Worm (Caenorhabditis elegans) whole organism, young adult: ENCODE measurements around the gene ZK637.15.

Experiments used
- B0019.2 ChIP-seq: fragments of 200-800 bp; sonication (Bioruptor generic); conservative IDR thresholded peaks from 2 replicates; pipeline ENCODE4 v1.3.6; 2022; ENCODE audit warnings: missing genetic modification reagents, missing genetic modification characterization, missing compliant biosample characterization
- C06A6.2 ChIP-seq: fragments of 200-800 bp; sonication (Bioruptor generic); conservative IDR thresholded peaks from 2 replicates; pipeline ENCODE4 v1.3.6; 2022; ENCODE audit warnings: missing genetic modification characterization, missing compliant biosample characterization
- D2030.7 ChIP-seq: fragments of 200-800 bp; sonication (Bioruptor generic); IDR thresholded peaks from 2 replicates; pipeline ENCODE4 v1.3.6; 2022; ENCODE audit warnings: missing genetic modification reagents, missing genetic modification characterization, missing compliant biosample characterization
- F10E7.11 ChIP-seq: sonication (generic microtip); optimal IDR thresholded peaks from 2 replicates; lab custom pipeline; 2017; ENCODE audit warnings: mild to moderate bottlenecking, missing genetic modification characterization, moderate library complexity, missing compliant biosample characterization
- F33H1.4 ChIP-seq: fragments of 200-800 bp; sonication (Bioruptor generic); IDR thresholded peaks from 2 replicates; pipeline ENCODE4 v1.3.6; 2022; ENCODE audit warnings: missing genetic modification reagents, missing genetic modification characterization, missing compliant biosample characterization
- F39B2.1 ChIP-seq: fragments of 200-800 bp; sonication (Bioruptor generic); IDR thresholded peaks from 2 replicates; pipeline ENCODE4 v1.3.6; 2022; ENCODE audit warnings: missing genetic modification reagents, missing genetic modification characterization, missing compliant biosample characterization
- F49E8.2 ChIP-seq: sonication (generic microtip); optimal IDR thresholded peaks from 3 replicates; lab custom pipeline; 2017; ENCODE audit warnings: missing genetic modification characterization, mild to moderate bottlenecking, missing compliant biosample characterization, antibody characterized with exemption, moderate library complexity; ENCODE audit not compliant: insufficient read depth
- F57A8.1 ChIP-seq: fragments of 200-800 bp; sonication (Bioruptor generic); optimal IDR thresholded peaks from 2 replicates; lab custom pipeline; 2018; ENCODE audit warnings: mild to moderate bottlenecking, missing genetic modification characterization, moderate library complexity, missing compliant biosample characterization
- T07F8.4 ChIP-seq: sonication (generic microtip); optimal IDR thresholded peaks from 2 replicates; lab custom pipeline; 2016; ENCODE audit warnings: mild to moderate bottlenecking, missing genetic modification characterization, moderate library complexity, missing compliant biosample characterization
- Y53F4B.3 ChIP-seq: fragments of 200-800 bp; sonication (Bioruptor generic); IDR thresholded peaks from 2 replicates; pipeline ENCODE4 v1.3.6; 2022; ENCODE audit warnings: missing genetic modification reagents, missing genetic modification characterization, missing compliant biosample characterization
- Y67H2A.10 ChIP-seq: fragments of 200-800 bp; sonication (Bioruptor generic); conservative IDR thresholded peaks from 2 replicates; pipeline ENCODE4 v1.3.6; 2022; ENCODE audit warnings: missing genetic modification reagents, missing genetic modification characterization, missing compliant biosample characterization
- Y79H2A.3 ChIP-seq: fragments of 200-800 bp; sonication (Bioruptor generic); conservative IDR thresholded peaks from 2 replicates; pipeline ENCODE4 v1.3.6; 2022; ENCODE audit warnings: missing genetic modification reagents, missing genetic modification characterization, missing compliant biosample characterization
- Y95B8A.8 ChIP-seq: fragments of 200-800 bp; sonication (Bioruptor generic); IDR thresholded peaks from 2 replicates; pipeline ENCODE4 v1.3.6; 2022; ENCODE audit warnings: missing genetic modification reagents, missing genetic modification characterization, missing compliant biosample characterization
- aptf-2 ChIP-seq: fragments of 200-800 bp; sonication (Bioruptor generic); conservative IDR thresholded peaks from 2 replicates; pipeline ENCODE4 v1.3.6; 2022; ENCODE audit warnings: missing genetic modification reagents, missing genetic modification characterization, missing compliant biosample characterization
- athp-1 ChIP-seq: sonication (generic microtip); optimal IDR thresholded peaks from 2 replicates; lab custom pipeline; 2017; ENCODE audit warnings: mild to moderate bottlenecking, missing genetic modification characterization, missing compliant biosample characterization
- attf-5 ChIP-seq: fragments of 200-800 bp; sonication (Bioruptor generic); optimal IDR thresholded peaks from 2 replicates; lab custom pipeline; 2018; ENCODE audit warnings: mild to moderate bottlenecking, missing genetic modification characterization, missing compliant biosample characterization
- ceh-100 ChIP-seq: fragments of 200-800 bp; sonication (Bioruptor generic); IDR thresholded peaks from 2 replicates; pipeline ENCODE4 v1.3.6; 2022; ENCODE audit warnings: missing genetic modification reagents, missing genetic modification characterization, missing compliant biosample characterization
- die-1 ChIP-seq: sonication (generic microtip); optimal IDR thresholded peaks from 2 replicates; lab custom pipeline; 2016; ENCODE audit warnings: missing genotype, mild to moderate bottlenecking, missing genetic modification characterization, missing compliant biosample characterization
- dox-1 ChIP-seq: fragments of 200-800 bp; sonication (Bioruptor generic); IDR thresholded peaks from 2 replicates; pipeline ENCODE4 v1.3.6; 2022; ENCODE audit warnings: missing genetic modification reagents, missing genetic modification characterization, missing compliant biosample characterization
- dpl-1 ChIP-seq: fragments of 150-350 bp; optimal IDR thresholded peaks from 2 replicates; lab custom pipeline; 2014; ENCODE audit warnings: missing biosample characterization, missing genetic modification reagents, missing genetic modification characterization
- efl-1 ChIP-seq: fragments of 150-350 bp; optimal IDR thresholded peaks from 2 replicates; lab custom pipeline; 2014; ENCODE audit warnings: missing biosample characterization, missing genetic modification reagents, missing genetic modification characterization
- ekl-4 ChIP-seq: fragments of 200-800 bp; sonication (Bioruptor generic); IDR thresholded peaks from 2 replicates; pipeline ENCODE4 v1.3.6; 2022; ENCODE audit warnings: missing genetic modification reagents, missing genetic modification characterization, missing compliant biosample characterization
- ets-4 ChIP-seq: fragments of 200-800 bp; sonication (Bioruptor generic); optimal IDR thresholded peaks from 2 replicates; lab custom pipeline; 2018; ENCODE audit warnings: mild to moderate bottlenecking, missing genetic modification characterization, missing compliant biosample characterization
- him-1 ChIP-seq: sonication (generic microtip); optimal IDR thresholded peaks from 2 replicates; lab custom pipeline; 2016; ENCODE audit warnings: missing genotype, missing genetic modification reagents, missing genetic modification characterization, missing compliant biosample characterization
- hlh-12 ChIP-seq: sonication (generic microtip); optimal IDR thresholded peaks from 2 replicates; lab custom pipeline; 2016; ENCODE audit warnings: missing genetic modification characterization, missing compliant biosample characterization
- lag-1 ChIP-seq: fragments of 200-800 bp; sonication (Bioruptor generic); IDR thresholded peaks from 2 replicates; pipeline ENCODE4 v1.3.6; 2022; ENCODE audit warnings: missing genetic modification reagents, missing genetic modification characterization, missing compliant biosample characterization
- let-607 ChIP-seq, 2 experiments: fragments of 200-800 bp in 1 of 2; sonication (Bioruptor generic) in 1 of 2; sonication (generic microtip) in 1 of 2; optimal IDR thresholded peaks; 2 replicates each; lab custom pipeline; 2016 to 2018; ENCODE audit warnings: mild to moderate bottlenecking in 2 of 2, missing compliant biosample characterization in 2 of 2, missing genetic modification characterization in 2 of 2, moderate library complexity in 2 of 2, missing genotype in 1 of 2
- lin-35 ChIP-seq, 3 experiments: fragments of 150-350 bp in 2 of 3; sonication (generic microtip) in 1 of 3; optimal IDR thresholded peaks; 2 replicates each; lab custom pipeline; 2014 to 2018; ENCODE audit warnings: missing biosample characterization in 3 of 3, missing genetic modification characterization in 3 of 3, missing genetic modification reagents in 3 of 3
- mcd-1 ChIP-seq: fragments of 200-800 bp; sonication (Bioruptor generic); IDR thresholded peaks from 2 replicates; pipeline ENCODE4 v1.3.6; 2022; ENCODE audit warnings: missing genetic modification reagents, missing genetic modification characterization, missing compliant biosample characterization
- mxl-1 ChIP-seq: sonication (generic microtip); optimal IDR thresholded peaks from 2 replicates; lab custom pipeline; 2016; ENCODE audit warnings: missing genetic modification characterization, missing compliant biosample characterization
- nhr-27 ChIP-seq: fragments of 200-800 bp; sonication (Bioruptor generic); optimal IDR thresholded peaks from 2 replicates; lab custom pipeline; 2018; ENCODE audit warnings: mild to moderate bottlenecking, missing genetic modification characterization, moderate library complexity, missing compliant biosample characterization
- pbrm-1 ChIP-seq: fragments of 200-800 bp; sonication (Bioruptor generic); IDR thresholded peaks from 2 replicates; pipeline ENCODE4 v1.3.6; 2022; ENCODE audit warnings: missing genetic modification reagents, missing genetic modification characterization, missing compliant biosample characterization
- pha-4 ChIP-seq: fragments of 150-350 bp; sonication (generic microtip); optimal IDR thresholded peaks from 2 replicates; lab custom pipeline; 2014; ENCODE audit warnings: missing biosample characterization, missing genetic modification reagents, missing genetic modification characterization
- snpc-3.4 ChIP-seq: sonication (generic microtip); optimal IDR thresholded peaks from 2 replicates; lab custom pipeline; 2017; ENCODE audit warnings: missing genetic modification characterization, mild to moderate bottlenecking, missing compliant biosample characterization, antibody characterized with exemption, moderate library complexity, missing genotype, missing genetic modification reagents
- snpc-4 ChIP-seq, 5 experiments: fragments of 150-350 bp in 1 of 5; sonication (generic microtip) in 4 of 5; optimal IDR thresholded peaks; 2 replicates each; lab custom pipeline; 2014 to 2018; ENCODE audit warnings: missing genetic modification characterization in 5 of 5, missing biosample characterization in 3 of 5, antibody characterized with exemption in 2 of 5, mild to moderate bottlenecking in 2 of 5, missing compliant biosample characterization in 2 of 5, missing genotype in 2 of 5, moderate library complexity in 2 of 5, missing genetic modification reagents in 1 of 5
- tbp1 ChIP-seq: fragments of 200-800 bp; sonication (Bioruptor generic); optimal IDR thresholded peaks from 2 replicates; lab custom pipeline; 2018; ENCODE audit warnings: mild to moderate bottlenecking, missing genetic modification characterization, missing compliant biosample characterization
- tbx-9 ChIP-seq: sonication (generic microtip); optimal IDR thresholded peaks from 2 replicates; lab custom pipeline; 2016; ENCODE audit warnings: borderline replicate concordance, missing genetic modification characterization, inconsistent platforms, missing compliant biosample characterization
- xnd-1 ChIP-seq: sonication (generic microtip); optimal IDR thresholded peaks from 2 replicates; lab custom pipeline; 2016; ENCODE audit warnings: missing genotype, missing genetic modification reagents, missing genetic modification characterization, missing compliant biosample characterization
- zfh-2 ChIP-seq: fragments of 200-800 bp; sonication (Bioruptor generic); conservative IDR thresholded peaks from 2 replicates; pipeline ENCODE4 v1.3.6; 2022; ENCODE audit warnings: missing genetic modification reagents, missing genetic modification characterization, missing compliant biosample characterization
- ztf-18 ChIP-seq: sonication (generic microtip); optimal IDR thresholded peaks from 2 replicates; lab custom pipeline; 2016; ENCODE audit warnings: missing genotype, mild to moderate bottlenecking, missing genetic modification characterization, missing compliant biosample characterization
- ztf-28 ChIP-seq: fragments of 200-800 bp; sonication (Bioruptor generic); IDR thresholded peaks from 2 replicates; pipeline ENCODE4 v1.3.6; 2022; ENCODE audit warnings: missing genetic modification reagents, missing genetic modification characterization, missing compliant biosample characterization

The ZK637.15 gene

ce11 chrIII:8899767-8900166 lies 20.1 kb upstream of the ZK637.15 start (continued):
- TF ChIP-seq lag-1 (GFP tag; lab: Robert Waterston, UW) (no peak), snpc-4 (GFP tag; optimal IDR thresholded peaks at IDR 0.05; lab: Kevin White, UChicago) (no peak), snpc-4 (tag; optimal IDR thresholded peaks at IDR 0.05; lab: Kevin White, UChicago) (peak in 1 of 4 experiments; percentile 19), let-607 (tag; optimal IDR thresholded peaks at IDR 0.05; lab: Kevin White, UChicago) (no peak), pbrm-1 (GFP tag; lab: Robert Waterston, UW) (no peak), lin-35 (GFP tag; optimal IDR thresholded peaks at IDR 0.05; lab: Kevin White, UChicago) (peak in 1 of 3 experiments; percentile 1), nhr-27 (tag; lab: Kevin White, UChicago) (no peak), hlh-12 (tag; lab: Kevin White, UChicago) (no peak), ceh-100 (GFP tag; lab: Robert Waterston, UW) (no peak), F49E8.2 (tag; lab: Kevin White, UChicago) (no peak), ekl-4 (GFP tag; lab: Robert Waterston, UW) (no peak), aptf-2 (GFP tag; lab: Robert Waterston, UW) (no peak), Y67H2A.10 (GFP tag; lab: Robert Waterston, UW) (no peak), athp-1 (tag; lab: Kevin White, UChicago) (peak; percentile 33), mcd-1 (GFP tag; lab: Robert Waterston, UW) (no peak), ztf-28 (GFP tag; lab: Robert Waterston, UW) (no peak), F39B2.1 (GFP tag; lab: Robert Waterston, UW) (no peak), dpl-1 (GFP tag; lab: Kevin White, UChicago) (peak; percentile 73), Y95B8A.8 (0 out of 2 replicates have a peak, but pooled peaks have one; percentile 5), F10E7.11 (tag; lab: Kevin White, UChicago) (no peak), attf-5 (GFP tag; lab: Kevin White, UChicago) (peak; percentile 31), snpc-3.4 (tag; lab: Kevin White, UChicago) (peak; percentile 78), die-1 (no peak), B0019.2 (GFP tag; lab: Robert Waterston, UW) (no peak), tbx-9 (tag; lab: Kevin White, UChicago) (no peak), mxl-1 (tag; lab: Kevin White, UChicago) (no peak), D2030.7 (peak; percentile 56; the same call in 1 of the 2 replicates), tbp1 (GFP tag; lab: Kevin White, UChicago) (no peak), ztf-18 (tag; lab: Kevin White, UChicago) (peak; percentile 43), F57A8.1 (GFP tag; lab: Kevin White, UChicago) (no peak), ets-4 (no peak), pha-4 (tag; lab: Kevin White, UChicago) (no peak), F33H1.4 (GFP tag; lab: Robert Waterston, UW) (peak; percentile 91), xnd-1 (tag; lab: Kevin White, UChicago) (peak; percentile 73), Y53F4B.3 (no peak), him-1 (tag; lab: Kevin White, UChicago) (peak; percentile 16), dox-1 (GFP tag; lab: Robert Waterston, UW) (peak; percentile 48), Y79H2A.3 (GFP tag; lab: Robert Waterston, UW) (no peak), T07F8.4 (tag; lab: Kevin White, UChicago) (no peak), C06A6.2 (no peak), efl-1 (GFP tag; lab: Kevin White, UChicago) (peak; percentile 83), zfh-2 (GFP tag; lab: Robert Waterston, UW) (no peak)
